Worm (Caenorhabditis elegans): ENCODE measurements around the gene dhs-15.
A peak's percentile ranks its signal among the peaks of the same experiment; 100 is the strongest.

Gene dhs-15

ce11 chrV:2795998-2796397 lies 26.3 kb upstream of the dhs-15 start, which contains the start of gene F54E2.2:
TSS of gene F54E2.2 (plus strand) at chrV:2796298.
- TF ChIP-seq ztf-29 (GFP tag; IDR thresholded peaks at IDR 0.05) (no peak), flt-1 (GFP tag; IDR thresholded peaks at IDR 0.05) (no peak), cog-1 (tag; optimal IDR thresholded peaks at IDR 0.05) (no peak), ztf-23 (GFP tag; IDR thresholded peaks at IDR 0.05) (no peak), klf-2 (GFP tag; conservative IDR thresholded peaks at IDR 0.05) (no peak), tab-1 (GFP tag; IDR thresholded peaks at IDR 0.05) (no peak), med-1 (GFP tag; optimal IDR thresholded peaks at IDR 0.05; ENCODE audit: insufficient read depth) (no peak), T22C8.4 (GFP tag; IDR thresholded peaks at IDR 0.05) (no peak), ref-1 (GFP tag; conservative IDR thresholded peaks at IDR 0.05) (no peak)

DNA sequence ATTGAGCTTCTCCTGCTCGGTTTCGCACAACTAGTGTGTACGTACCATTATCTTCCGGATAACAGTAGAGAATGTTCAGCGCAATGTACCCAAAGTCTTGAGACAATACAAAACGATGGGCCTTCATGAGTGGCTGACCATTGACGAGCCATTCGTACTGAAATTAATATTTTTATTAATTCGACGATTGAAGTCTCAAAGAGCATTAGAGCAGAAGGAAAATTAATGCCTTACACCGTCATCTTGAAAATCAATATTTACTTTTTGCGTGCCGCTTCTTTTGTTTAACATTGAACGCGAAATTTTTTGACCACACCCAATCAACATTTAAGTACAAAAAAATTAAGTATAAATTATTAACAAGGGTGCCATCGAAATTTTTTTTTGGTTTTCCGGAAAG lies 23.3 kb upstream of the dhs-15 start:
- TF ChIP-seq cog-1 (tag; optimal IDR thresholded peaks at IDR 0.05) = no peak
- TF ChIP-seq ztf-29 (GFP tag; IDR thresholded peaks at IDR 0.05) = no peak
- no peak for TF ChIP-seq klf-2 (GFP tag; conservative IDR thresholded peaks at IDR 0.05)
- no peak for TF ChIP-seq flt-1 (GFP tag; IDR thresholded peaks at IDR 0.05)
- no peak for TF ChIP-seq tab-1 (GFP tag; IDR thresholded peaks at IDR 0.05)

DNA sequence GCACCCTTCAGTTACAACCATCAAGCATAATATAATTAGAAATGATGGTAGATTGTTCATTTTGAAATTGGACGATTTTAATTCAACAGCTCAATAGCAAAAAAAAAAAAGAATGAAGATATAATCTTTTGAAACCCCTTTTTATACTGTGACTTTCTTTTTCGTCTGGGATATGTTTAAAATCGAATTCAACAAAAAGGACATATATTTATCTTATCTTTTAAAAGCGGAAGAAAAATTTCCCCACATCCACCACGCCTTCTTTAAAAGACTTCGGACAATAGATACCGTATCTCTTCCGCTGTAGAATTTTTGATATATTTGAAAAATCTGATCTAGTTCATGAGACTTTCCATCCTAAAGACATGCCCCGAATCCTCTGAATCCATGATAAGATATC lies 11.1 kb upstream of the dhs-15 start, which contains the start of gene R05D8.11:
Gene R05D8.11 (minus strand): TSS at position 101 of the 400 bp plus-strand sequence.
- TF ChIP-seq ztf-29 (GFP tag; IDR thresholded peaks at IDR 0.05) = no peak

- no peak for TF ChIP-seq ztf-23 (GFP tag; IDR thresholded peaks at IDR 0.05)
- no peak for TF ChIP-seq klf-2 (GFP tag; conservative IDR thresholded peaks at IDR 0.05)
- TF ChIP-seq flt-1 (GFP tag; IDR thresholded peaks at IDR 0.05) = no peak
- no peak for TF ChIP-seq tab-1 (GFP tag; IDR thresholded peaks at IDR 0.05)
- TF ChIP-seq cog-1 (tag; optimal IDR thresholded peaks at IDR 0.05) = no peak
- TF ChIP-seq med-1 (GFP tag; optimal IDR thresholded peaks at IDR 0.05; ENCODE audit: insufficient read depth) = no peak
- TF ChIP-seq ref-1 (GFP tag; conservative IDR thresholded peaks at IDR 0.05) = no peak
- no peak for TF ChIP-seq T22C8.4 (GFP tag; IDR thresholded peaks at IDR 0.05)
- TF ChIP-seq ztf-29 (GFP tag; IDR thresholded peaks at IDR 0.05) = no peak
Observed at ce11 chrV:2774042-2774441, 4.4 kb upstream of the dhs-15 start, which contains the start of gene srj-18. TSS of gene srj-18 (plus strand) at chrV:2774342.

ce11 chrV:2771560-2771959 lies 1.9 kb upstream of the dhs-15 start, which contains the start of gene srh-56:
TSS of gene srh-56 (plus strand) at chrV:2771860.
- TF ChIP-seq tab-1 (GFP tag; IDR thresholded peaks at IDR 0.05) (no peak), ztf-29 (GFP tag; IDR thresholded peaks at IDR 0.05) (no peak), ref-1 (GFP tag; conservative IDR thresholded peaks at IDR 0.05) (no peak), cog-1 (tag; optimal IDR thresholded peaks at IDR 0.05) (no peak), med-1 (GFP tag; optimal IDR thresholded peaks at IDR 0.05; ENCODE audit: insufficient read depth) (no peak), flt-1 (GFP tag; IDR thresholded peaks at IDR 0.05) (no peak), T22C8.4 (GFP tag; IDR thresholded peaks at IDR 0.05) (no peak), klf-2 (GFP tag; conservative IDR thresholded peaks at IDR 0.05) (no peak), ztf-23 (GFP tag; IDR thresholded peaks at IDR 0.05) (no peak)

DNA sequence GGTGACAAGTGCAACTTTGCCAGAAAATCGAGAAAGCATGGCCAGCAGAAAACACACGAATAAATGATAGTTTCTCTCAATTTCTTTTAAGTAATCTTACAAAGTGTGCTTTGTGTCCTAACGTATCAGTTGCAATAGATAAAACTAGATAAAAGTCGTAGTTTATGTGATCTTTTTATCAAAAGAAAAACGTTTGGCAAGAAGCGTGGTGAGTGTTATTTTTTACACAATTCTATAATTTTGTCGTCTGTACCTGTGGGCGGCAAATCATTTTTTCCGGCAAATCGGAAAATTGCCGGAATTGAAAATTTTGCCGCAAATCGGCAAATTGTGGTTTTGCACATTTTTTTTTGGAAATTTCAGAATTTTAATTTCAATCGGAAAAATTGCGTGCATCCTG lies 2.2 kb downstream of the dhs-15 start, which contains the start of gene R05D8.9:
Gene R05D8.9 (minus strand): TSS at position 101 of the 400 bp plus-strand sequence.
- TF ChIP-seq ztf-23 (GFP tag; IDR thresholded peaks at IDR 0.05) = no peak

ce11 chrV:2765052-2765451 lies 4.6 kb downstream of the dhs-15 start, which contains the start of gene dhs-14:
TSS of gene dhs-14 (minus strand) at chrV:2765200.
- no peak for TF ChIP-seq klf-2 (GFP tag; conservative IDR thresholded peaks at IDR 0.05)
- no peak for TF ChIP-seq flt-1 (GFP tag; IDR thresholded peaks at IDR 0.05)

DNA sequence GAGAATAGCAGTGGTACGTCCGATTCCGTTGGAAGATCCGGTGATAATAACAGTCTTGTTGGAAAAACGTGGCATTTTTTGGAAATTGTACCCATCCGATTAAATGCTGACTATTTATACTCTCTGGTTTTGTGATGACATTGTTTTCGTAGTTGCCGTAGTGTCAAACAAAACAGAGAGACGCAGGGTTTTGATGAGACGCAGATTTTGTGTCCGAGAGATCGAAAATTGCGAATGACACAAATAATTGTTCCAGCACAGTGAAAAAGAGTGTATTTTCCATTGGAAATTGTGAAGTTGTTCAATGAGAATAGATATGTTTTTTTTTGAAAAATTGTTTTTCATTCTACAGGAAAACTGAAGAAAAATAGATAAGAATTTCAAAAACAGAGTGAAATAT lies 6.5 kb downstream of the dhs-15 start, which contains the start of gene R05D8.7:
Gene R05D8.7 (minus strand): TSS at position 104 of the 400 bp plus-strand sequence.
- TF ChIP-seq ztf-23 (GFP tag; IDR thresholded peaks at IDR 0.05) = no peak
- TF ChIP-seq ztf-29 (GFP tag; IDR thresholded peaks at IDR 0.05) = no peak
- TF ChIP-seq tab-1 (GFP tag; IDR thresholded peaks at IDR 0.05) = no peak
- TF ChIP-seq flt-1 (GFP tag; IDR thresholded peaks at IDR 0.05) = no peak
- TF ChIP-seq cog-1 (tag; optimal IDR thresholded peaks at IDR 0.05) = no peak
- TF ChIP-seq T22C8.4 (GFP tag; IDR thresholded peaks at IDR 0.05) = no peak
- TF ChIP-seq med-1 (GFP tag; optimal IDR thresholded peaks at IDR 0.05; ENCODE audit: insufficient read depth) = no peak
- no peak for TF ChIP-seq ref-1 (GFP tag; conservative IDR thresholded peaks at IDR 0.05)
- no peak for TF ChIP-seq klf-2 (GFP tag; conservative IDR thresholded peaks at IDR 0.05)

DNA sequence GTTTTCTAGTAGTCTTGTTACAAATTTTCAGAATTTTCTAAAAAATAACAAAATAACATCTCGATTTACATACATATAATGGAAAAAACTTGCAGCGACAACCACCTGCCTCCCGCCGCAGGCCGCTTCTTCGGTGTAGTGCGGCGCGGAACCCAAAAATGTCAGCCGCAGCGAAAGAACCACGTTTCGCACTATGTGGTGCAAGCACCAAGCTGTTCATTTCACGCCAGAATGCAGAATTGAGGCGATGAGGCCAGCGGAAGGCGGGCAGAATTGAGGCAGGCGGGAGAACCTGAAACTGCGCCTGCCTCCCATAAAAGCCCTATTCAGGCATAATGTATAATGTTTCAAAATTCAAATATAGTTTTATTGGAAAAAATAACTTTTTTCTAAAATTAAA lies 8.2 kb downstream of the dhs-15 start:
- TF ChIP-seq med-1 (GFP tag; optimal IDR thresholded peaks at IDR 0.05; ENCODE audit: insufficient read depth) (no peak), tab-1 (GFP tag; IDR thresholded peaks at IDR 0.05) (no peak)

DNA sequence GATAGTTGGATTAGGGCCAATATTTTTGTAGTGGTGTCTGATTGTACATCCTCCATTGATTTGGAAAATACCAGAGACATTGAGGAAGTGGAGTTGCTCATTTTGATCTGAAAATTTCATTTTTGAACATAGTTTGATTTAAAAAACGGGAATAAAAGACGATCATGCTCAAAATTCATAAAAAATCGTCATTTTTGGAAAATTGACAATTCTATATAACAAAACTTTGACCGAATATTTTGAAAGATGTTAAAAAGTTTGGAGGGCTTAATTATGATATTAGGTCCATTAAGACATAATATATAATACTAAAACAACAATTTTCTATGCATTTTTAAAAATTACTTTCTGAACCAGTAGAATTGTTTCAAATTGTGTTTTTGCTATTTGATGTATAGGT lies 10.2 kb downstream of the dhs-15 start, which contains the start of gene srg-58:
Gene srg-58 (minus strand): TSS at position 101 of the 400 bp plus-strand sequence.
- TF ChIP-seq ref-1 (GFP tag; conservative IDR thresholded peaks at IDR 0.05) = no peak
- TF ChIP-seq tab-1 (GFP tag; IDR thresholded peaks at IDR 0.05) = no peak
- no peak for TF ChIP-seq ztf-29 (GFP tag; IDR thresholded peaks at IDR 0.05)
- no peak for TF ChIP-seq klf-2 (GFP tag; conservative IDR thresholded peaks at IDR 0.05)
- TF ChIP-seq T22C8.4 (GFP tag; IDR thresholded peaks at IDR 0.05) = no peak

DNA sequence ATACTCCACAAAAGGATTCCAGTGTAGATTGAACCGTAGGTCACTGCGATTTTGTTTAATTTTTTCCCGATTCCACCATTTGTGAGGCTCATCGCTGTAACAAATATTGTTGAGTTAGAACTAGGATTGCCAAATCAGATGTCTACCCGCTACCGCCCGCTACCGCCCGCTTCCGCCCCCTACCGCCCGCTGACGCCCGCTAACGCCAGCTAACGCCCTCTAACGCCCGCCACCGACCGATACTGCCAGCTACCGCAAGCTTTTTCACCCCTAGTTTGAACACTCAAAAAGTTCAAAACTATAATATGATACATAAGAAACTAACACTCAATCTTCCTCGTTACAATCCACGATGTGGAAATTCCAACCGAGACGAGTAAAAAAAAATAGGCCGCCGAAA lies 11.2 kb downstream of the dhs-15 start:
- TF ChIP-seq klf-2 (GFP tag; conservative IDR thresholded peaks at IDR 0.05) (0 out of 2 replicates have a peak, but pooled peaks have one; percentile 11), med-1 (GFP tag; optimal IDR thresholded peaks at IDR 0.05; ENCODE audit: insufficient read depth) (no peak), tab-1 (GFP tag; IDR thresholded peaks at IDR 0.05) (0 out of 2 replicates have a peak, but pooled peaks have one; percentile 39)

Measured in whole organism, midembryonic.